Worm (Caenorhabditis elegans) whole organism, L3 larva: ENCODE measurements around the gene Y54G2A.13.
A peak's percentile ranks its signal among the peaks of the same experiment; 100 is the strongest.

Experiments
- ZK546.5 ChIP-seq: sonication (generic microtip); optimal IDR thresholded peaks from 2 replicates; lab custom pipeline; 2017; ENCODE audit warnings: missing biosample characterization, missing genetic modification characterization
- aly-2 ChIP-seq: fragments of 150-350 bp; optimal IDR thresholded peaks from 2 replicates; lab custom pipeline; 2014; ENCODE audit warnings: missing biosample characterization, missing genetic modification characterization
- ama-1 ChIP-seq: fragments of 150-350 bp; optimal IDR thresholded peaks from 2 replicates; lab custom pipeline; 2018
- elt-1 ChIP-seq: fragments of 150-350 bp; optimal IDR thresholded peaks from 2 replicates; lab custom pipeline; 2014; ENCODE audit warnings: missing biosample characterization, missing genetic modification characterization
- nhr-12 ChIP-seq: fragments of 150-350 bp; optimal IDR thresholded peaks from 2 replicates; lab custom pipeline; 2014; ENCODE audit warnings: missing biosample characterization, missing genetic modification characterization
- nhr-237 ChIP-seq: fragments of 150-350 bp; optimal IDR thresholded peaks from 2 replicates; lab custom pipeline; 2014; ENCODE audit warnings: missing biosample characterization, missing genetic modification characterization
- nhr-77 ChIP-seq: fragments of 150-350 bp; optimal IDR thresholded peaks from 2 replicates; lab custom pipeline; 2014; ENCODE audit warnings: missing biosample characterization, missing genetic modification characterization
- pha-4 ChIP-seq: fragments of 150-350 bp; optimal IDR thresholded peaks from 2 replicates; lab custom pipeline; 2014; ENCODE audit warnings: missing biosample characterization, missing genetic modification reagents, missing genetic modification characterization
- sea-2 ChIP-seq: fragments of 150-350 bp; sonication (generic microtip); optimal IDR thresholded peaks from 4 replicates; lab custom pipeline; 2014; ENCODE audit warnings: missing biosample characterization, missing genetic modification reagents, missing genetic modification characterization
- skn-1 ChIP-seq: fragments of 150-350 bp; optimal IDR thresholded peaks from 2 replicates; lab custom pipeline; 2014; ENCODE audit warnings: missing biosample characterization, missing genetic modification characterization
- unc-39 ChIP-seq: sonication (generic microtip); optimal IDR thresholded peaks from 4 replicates; lab custom pipeline; 2017; ENCODE audit warnings: missing biosample characterization, missing genetic modification characterization
- unc-62 ChIP-seq: fragments of 150-350 bp; sonication (generic microtip); optimal IDR thresholded peaks from 4 replicates; lab custom pipeline; 2014; ENCODE audit warnings: missing biosample characterization, missing genetic modification reagents, missing genetic modification characterization
- ztf-11 ChIP-seq: fragments of 150-350 bp; optimal IDR thresholded peaks from 2 replicates; lab custom pipeline; 2014; ENCODE audit warnings: missing biosample characterization, missing genetic modification characterization

ce11 chrIV:2798339-2798738 lies 21.2 kb downstream of the Y54G2A.13 start, which contains the start of gene Y54G2A.52:
- TF ChIP-seq ztf-11 (no peak), skn-1 (tag; lab: Kevin White, UChicago) (peak; percentile 35), ama-1 (lab: Kevin White, UChicago) (no peak), unc-39 (tag; lab: Kevin White, UChicago) (no peak), aly-2 (tag; lab: Kevin White, UChicago) (no peak), sea-2 (GFP tag; lab: Kevin White, UChicago) (no peak), nhr-237 (tag; lab: Kevin White, UChicago) (no peak), unc-62 (GFP tag; lab: Kevin White, UChicago) (no peak), nhr-77 (tag; lab: Kevin White, UChicago) (no peak), ZK546.5 (tag; lab: Kevin White, UChicago) (no peak), elt-1 (tag; lab: Kevin White, UChicago) (no peak), pha-4 (tag; lab: Kevin White, UChicago) (peak; percentile 84), nhr-12 (tag; lab: Kevin White, UChicago) (no peak)
